Worm (Caenorhabditis elegans) whole organism, mixed stage, embryonic: ENCODE measurements around the gene tor-1.
A peak's percentile ranks its signal among the peaks of the same experiment; 100 is the strongest.

Experiments
- M03D4.4 ChIP-seq: sonication (generic microtip); optimal IDR thresholded peaks from 2 replicates; lab custom pipeline; 2017; ENCODE audit warnings: mild to moderate bottlenecking, missing genetic modification characterization, missing compliant biosample characterization
- bed-3 ChIP-seq: fragments of 200-800 bp; sonication (Bioruptor generic); optimal IDR thresholded peaks from 3 replicates; lab custom pipeline; 2018; ENCODE audit warnings: mild to moderate bottlenecking, missing genetic modification characterization, moderate library complexity, missing compliant biosample characterization
- blmp-1 ChIP-seq: fragments of 150-350 bp; optimal IDR thresholded peaks from 2 replicates; lab custom pipeline; 2014; ENCODE audit warnings: missing biosample characterization, missing genetic modification characterization
- ceh-43 ChIP-seq: fragments of 200-800 bp; sonication (Bioruptor generic); optimal IDR thresholded peaks from 2 replicates; lab custom pipeline; 2018; ENCODE audit warnings: mild to moderate bottlenecking, missing genetic modification characterization, moderate library complexity, missing compliant biosample characterization
- ceh-83 ChIP-seq: fragments of 200-800 bp; sonication (Bioruptor generic); optimal IDR thresholded peaks from 2 replicates; lab custom pipeline; 2018; ENCODE audit warnings: mild to moderate bottlenecking, missing genetic modification characterization, missing compliant biosample characterization
- ces-1 ChIP-seq: fragments of 150-350 bp; optimal IDR thresholded peaks from 2 replicates; lab custom pipeline; 2014; ENCODE audit warnings: missing biosample characterization, missing genetic modification reagents, missing genetic modification characterization
- cnd-1 ChIP-seq: fragments of 200-800 bp; sonication (Bioruptor generic); optimal IDR thresholded peaks from 2 replicates; lab custom pipeline; 2018; ENCODE audit warnings: mild to moderate bottlenecking, missing genetic modification characterization, missing compliant biosample characterization
- drap-1 ChIP-seq: fragments of 200-800 bp; sonication (Bioruptor generic); optimal IDR thresholded peaks from 3 replicates; lab custom pipeline; 2018; ENCODE audit warnings: mild to moderate bottlenecking, missing genetic modification characterization, missing compliant biosample characterization
- elt-1 ChIP-seq: sonication (generic microtip); optimal IDR thresholded peaks from 2 replicates; lab custom pipeline; 2017; ENCODE audit warnings: missing genetic modification characterization, mild to moderate bottlenecking, missing compliant biosample characterization, antibody characterized with exemption, moderate library complexity, borderline replicate concordance; ENCODE audit not compliant: insufficient read depth
- elt-3 ChIP-seq: fragments of 150-350 bp; optimal IDR thresholded peaks from 2 replicates; lab custom pipeline; 2014; ENCODE audit warnings: missing biosample characterization, missing genetic modification characterization
- flh-1 ChIP-seq: fragments of 200-800 bp; sonication (Bioruptor generic); optimal IDR thresholded peaks from 2 replicates; lab custom pipeline; 2018; ENCODE audit warnings: mild to moderate bottlenecking, missing genetic modification characterization, moderate library complexity, missing compliant biosample characterization
- hlh-1 ChIP-seq: fragments of 150-350 bp; optimal IDR thresholded peaks from 2 replicates; lab custom pipeline; 2014; ENCODE audit warnings: missing biosample characterization, missing genetic modification reagents, missing genetic modification characterization
- lin-13 ChIP-seq: fragments of 150-350 bp; optimal IDR thresholded peaks from 2 replicates; lab custom pipeline; 2014; ENCODE audit warnings: missing biosample characterization, missing genetic modification characterization
- lin-32 ChIP-seq: fragments of 200-800 bp; sonication (Bioruptor generic); optimal IDR thresholded peaks from 2 replicates; lab custom pipeline; 2018; ENCODE audit warnings: mild to moderate bottlenecking, missing genetic modification characterization, missing compliant biosample characterization
- lsy-2 ChIP-seq: fragments of 150-350 bp; optimal IDR thresholded peaks from 2 replicates; lab custom pipeline; 2014; ENCODE audit warnings: missing biosample characterization, missing genetic modification characterization
- mab-5 ChIP-seq: fragments of 150-350 bp; optimal IDR thresholded peaks from 2 replicates; lab custom pipeline; 2014; ENCODE audit warnings: missing biosample characterization, missing genetic modification characterization
- mep-1 ChIP-seq: fragments of 150-350 bp; optimal IDR thresholded peaks from 2 replicates; lab custom pipeline; 2017; ENCODE audit warnings: missing biosample characterization, missing genetic modification reagents, missing genetic modification characterization, inconsistent platforms
- nhr-12 ChIP-seq: fragments of 150-350 bp; optimal IDR thresholded peaks from 2 replicates; lab custom pipeline; 2014; ENCODE audit warnings: missing biosample characterization, missing genetic modification characterization
- nhr-2 ChIP-seq: fragments of 150-350 bp; optimal IDR thresholded peaks from 2 replicates; lab custom pipeline; 2014; ENCODE audit warnings: missing biosample characterization, missing genetic modification characterization
- nhr-237 ChIP-seq: fragments of 150-350 bp; optimal IDR thresholded peaks from 2 replicates; lab custom pipeline; 2014; ENCODE audit warnings: missing biosample characterization, missing genetic modification characterization
- nhr-28 ChIP-seq: fragments of 150-350 bp; optimal IDR thresholded peaks from 2 replicates; lab custom pipeline; 2014; ENCODE audit warnings: missing biosample characterization, missing genetic modification characterization
- nhr-76 ChIP-seq: sonication (generic microtip); optimal IDR thresholded peaks from 2 replicates; lab custom pipeline; 2017; ENCODE audit warnings: missing biosample characterization, missing genetic modification characterization
- pha-4 ChIP-seq: fragments of 150-350 bp; optimal IDR thresholded peaks from 2 replicates; lab custom pipeline; 2018; ENCODE audit warnings: missing biosample characterization, missing genetic modification reagents, missing genetic modification characterization
- sem-2 ChIP-seq: fragments of 200-800 bp; sonication (Bioruptor generic); optimal IDR thresholded peaks from 2 replicates; lab custom pipeline; 2018; ENCODE audit warnings: mild to moderate bottlenecking, missing genetic modification characterization, missing compliant biosample characterization
- snpc-4 ChIP-seq: fragments of 150-350 bp; optimal IDR thresholded peaks from 2 replicates; lab custom pipeline; 2014; ENCODE audit warnings: missing biosample characterization, missing genetic modification characterization
- sptf-1 ChIP-seq: sonication (generic microtip); optimal IDR thresholded peaks from 2 replicates; lab custom pipeline; 2017; ENCODE audit warnings: mild to moderate bottlenecking, missing genetic modification characterization, moderate library complexity, missing compliant biosample characterization
- tbx-8 ChIP-seq: fragments of 200-800 bp; sonication (Bioruptor generic); optimal IDR thresholded peaks from 2 replicates; lab custom pipeline; 2018; ENCODE audit warnings: mild to moderate bottlenecking, missing genetic modification characterization, moderate library complexity, missing compliant biosample characterization
- unc-120 ChIP-seq: sonication (generic microtip); optimal IDR thresholded peaks from 2 replicates; lab custom pipeline; 2017; ENCODE audit warnings: missing genetic modification characterization, missing compliant biosample characterization; ENCODE audit not compliant: poor library complexity, severe bottlenecking
- unc-39 ChIP-seq: fragments of 150-350 bp; optimal IDR thresholded peaks from 2 replicates; lab custom pipeline; 2014; ENCODE audit warnings: missing biosample characterization, missing genetic modification characterization
- unc-62 ChIP-seq: fragments of 150-350 bp; optimal IDR thresholded peaks from 2 replicates; lab custom pipeline; 2014; ENCODE audit warnings: missing biosample characterization, missing genetic modification reagents, missing genetic modification characterization
- zip-8 ChIP-seq: fragments of 150-350 bp; optimal IDR thresholded peaks from 2 replicates; lab custom pipeline; 2014; ENCODE audit warnings: missing biosample characterization, missing genetic modification characterization
- ztf-11 ChIP-seq: fragments of 150-350 bp; optimal IDR thresholded peaks from 2 replicates; lab custom pipeline; 2014; ENCODE audit warnings: missing biosample characterization, missing genetic modification characterization

The tor-1 gene

ce11 chrIV:14013692-14014091 is 28.1 kb upstream of the tor-1 start:
- TF ChIP-seq bed-3 (GFP tag; lab: Kevin White, UChicago) (peak; percentile 14), snpc-4 (no peak), drap-1 (GFP tag; lab: Kevin White, UChicago) (no peak), ceh-83 (GFP tag; lab: Kevin White, UChicago) (peak; percentile 87), mab-5 (no peak), cnd-1 (tag; lab: Kevin White, UChicago) (no peak), nhr-2 (no peak), lin-32 (GFP tag; lab: Kevin White, UChicago) (peak; percentile 38), flh-1 (GFP tag; lab: Kevin White, UChicago) (peak; percentile 26), sem-2 (GFP tag; lab: Kevin White, UChicago) (no peak), mep-1 (no peak), sptf-1 (tag; lab: Kevin White, UChicago) (no peak), ceh-43 (GFP tag; lab: Kevin White, UChicago) (peak; percentile 71), lin-13 (no peak), elt-3 (tag; lab: Kevin White, UChicago) (no peak), nhr-28 (no peak), elt-1 (no peak), pha-4 (tag; lab: Kevin White, UChicago) (no peak), M03D4.4 (tag; lab: Kevin White, UChicago) (no peak), nhr-76 (tag; lab: Kevin White, UChicago) (no peak), zip-8 (tag; lab: Kevin White, UChicago) (no peak)
- TF ChIP-seq, all 35 proteins: peak for 5

DNA sequence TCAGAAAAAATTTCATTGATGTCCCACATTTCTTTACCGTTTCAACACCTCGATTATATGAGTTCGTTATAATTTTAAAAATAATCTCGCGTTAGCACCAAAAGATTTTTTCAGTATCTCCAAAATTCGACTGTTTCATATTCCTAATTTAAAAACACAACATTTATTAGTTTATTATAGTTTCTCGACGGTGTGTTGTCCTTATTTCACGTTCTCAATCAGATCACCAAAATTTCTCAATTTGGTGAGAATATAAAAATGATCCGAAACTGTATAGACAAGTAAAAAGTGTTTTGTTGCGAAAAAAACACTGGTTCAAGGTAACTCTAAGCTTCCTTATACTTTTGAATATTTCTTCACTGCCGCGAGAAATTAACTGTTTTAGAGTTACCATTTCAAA is 23.1 kb upstream of the tor-1 start:
- TF ChIP-seq nhr-76 (tag; lab: Kevin White, UChicago) (no peak), ces-1 (no peak), hlh-1 (tag; lab: Kevin White, UChicago) (no peak), nhr-237 (tag; lab: Kevin White, UChicago) (no peak), M03D4.4 (tag; lab: Kevin White, UChicago) (no peak), nhr-12 (no peak), ztf-11 (no peak), sem-2 (GFP tag; lab: Kevin White, UChicago) (no peak), lin-32 (GFP tag; lab: Kevin White, UChicago) (no peak)

DNA sequence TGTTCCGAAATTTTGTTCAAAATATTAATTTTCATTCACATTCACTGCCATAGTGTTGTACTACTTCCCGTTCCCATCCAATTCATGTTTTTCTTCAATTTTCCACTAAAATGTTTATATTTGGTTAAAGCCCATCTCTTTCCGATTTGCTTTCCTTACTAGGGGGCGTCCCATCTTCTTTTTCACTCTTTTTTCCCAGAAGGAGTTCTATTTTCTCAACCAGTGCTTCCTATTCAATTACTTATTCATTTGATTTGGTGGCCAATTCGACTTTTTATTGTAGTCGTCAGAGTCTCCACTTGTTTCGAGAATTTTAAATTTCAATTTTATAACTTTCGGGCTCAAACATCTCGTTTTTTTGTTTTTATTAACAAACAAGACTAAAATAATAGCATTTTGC is 16.2 kb upstream of the tor-1 start:
- TF ChIP-seq bed-3 (GFP tag; lab: Kevin White, UChicago) (no peak), ces-1 (peak; percentile 15), M03D4.4 (tag; lab: Kevin White, UChicago) (no peak), mab-5 (no peak)
- TF ChIP-seq, all 35 proteins: peak for 1

ce11 chrIV:13989875-13990274 is 4.3 kb upstream of the tor-1 start:
- TF ChIP-seq cnd-1 (tag; lab: Kevin White, UChicago) (no peak), unc-62 (GFP tag; lab: Kevin White, UChicago) (no peak), tbx-8 (GFP tag; lab: Kevin White, UChicago) (no peak), pha-4 (tag; lab: Kevin White, UChicago) (no peak), blmp-1 (tag; lab: Kevin White, UChicago) (no peak), drap-1 (GFP tag; lab: Kevin White, UChicago) (no peak), ceh-43 (GFP tag; lab: Kevin White, UChicago) (no peak), lin-13 (no peak), nhr-2 (no peak), unc-120 (tag; lab: Kevin White, UChicago) (no peak), elt-1 (no peak), lsy-2 (tag; lab: Kevin White, UChicago) (no peak), sptf-1 (tag; lab: Kevin White, UChicago) (no peak)

DNA sequence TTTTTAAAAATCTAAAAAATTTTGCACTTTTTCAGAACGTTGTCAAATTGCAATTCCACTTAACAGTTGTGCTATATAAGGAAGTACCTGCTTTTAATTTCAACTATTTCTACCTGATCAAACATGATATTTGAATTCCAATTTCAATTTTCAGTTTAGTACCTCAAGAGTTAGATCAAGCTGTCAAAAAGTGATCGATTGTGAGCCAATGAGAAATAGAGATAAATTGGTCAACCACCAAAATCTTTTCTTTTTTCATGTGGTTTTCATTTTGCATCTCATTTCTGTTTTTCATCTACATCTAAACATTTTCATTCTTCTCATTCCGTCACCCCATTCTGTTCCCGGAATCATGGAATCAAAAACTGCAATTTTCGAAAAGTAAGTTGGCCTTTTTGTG is 3.2 kb upstream of the tor-1 start, which contains the start of gene egl-23:
egl-23 (plus strand) TSS at position 301 of the 400 bp plus-strand sequence.
- TF ChIP-seq unc-39 (tag; lab: Kevin White, UChicago) (no peak), M03D4.4 (tag; lab: Kevin White, UChicago) (no peak), lin-32 (GFP tag; lab: Kevin White, UChicago) (no peak), elt-3 (tag; lab: Kevin White, UChicago) (no peak)
